Fruit fly (Drosophila melanogaster) ovary, adult (tissue): ENCODE results near the gene Hsc70-2.

Experiments
- CG17801 ChIP-seq: fragments of 200-800 bp; optimal IDR thresholded peaks from 2 replicates; lab custom pipeline; 2019; ENCODE audit warnings: missing biosample characterization, mild to moderate bottlenecking, missing genetic modification characterization, moderate library complexity; ENCODE audit not compliant: partially characterized antibody

Gene Hsc70-2

dm6 chr3R:13051942-13052693, 7.6 kb downstream of the Hsc70-2 start, which contains the start of gene pic:
Gene pic (plus strand): TSS chr3R:13052245.
- no peak for TF ChIP-seq CG17801 (GFP tag; lab: Kevin White, UChicago)

dm6 chr3R:13056553-13056952, 12.0 kb downstream of the Hsc70-2 start:
- no peak for TF ChIP-seq CG17801 (GFP tag; lab: Kevin White, UChicago)

- no peak for TF ChIP-seq CG17801 (GFP tag; lab: Kevin White, UChicago)
These were observed 12.7 kb downstream of the Hsc70-2 start, which contains the start of gene sim for dm6 chr3R:13057121-13057805. Gene sim (plus strand): TSS chr3R:13057755.

dm6 chr3R:13063746-13064592, 19.4 kb downstream of the Hsc70-2 start:
- TF ChIP-seq CG17801 (GFP tag; lab: Kevin White, UChicago): no peak

dm6 chr3R:13065180-13065757, 20.7 kb downstream of the Hsc70-2 start:
- no peak for TF ChIP-seq CG17801 (GFP tag; lab: Kevin White, UChicago)

dm6 chr3R:13068022-13068421, 23.5 kb downstream of the Hsc70-2 start:
- no peak for TF ChIP-seq CG17801 (GFP tag; lab: Kevin White, UChicago)

dm6 chr3R:13070011-13070619, 25.6 kb downstream of the Hsc70-2 start:
- no peak for TF ChIP-seq CG17801 (GFP tag; lab: Kevin White, UChicago)

dm6 chr3R:13072052-13072451, 27.5 kb downstream of the Hsc70-2 start:
- TF ChIP-seq CG17801 (GFP tag; lab: Kevin White, UChicago): no peak

dm6 chr3R:13073174-13073573, 28.6 kb downstream of the Hsc70-2 start:
- no peak for TF ChIP-seq CG17801 (GFP tag; lab: Kevin White, UChicago)

dm6 chr3R:13074588-13074987, 30.0 kb downstream of the Hsc70-2 start:
- no peak for TF ChIP-seq CG17801 (GFP tag; lab: Kevin White, UChicago)

- TF ChIP-seq CG17801 (GFP tag; lab: Kevin White, UChicago): no peak
These were observed 31.2 kb downstream of the Hsc70-2 start for dm6 chr3R:13075728-13076127.

dm6 chr3R:13077262-13077661, 32.7 kb downstream of the Hsc70-2 start:
- no peak for TF ChIP-seq CG17801 (GFP tag; lab: Kevin White, UChicago)

- TF ChIP-seq CG17801 (GFP tag; lab: Kevin White, UChicago): peak; percentile 0
These were observed 33.7 kb downstream of the Hsc70-2 start for dm6 chr3R:13078263-13078662.

- TF ChIP-seq CG17801 (GFP tag; lab: Kevin White, UChicago): no peak
These were observed 37.8 kb downstream of the Hsc70-2 start for dm6 chr3R:13082382-13082781.
